Fruit fly (Drosophila melanogaster) whole organism, embryonic: ENCODE results near the gene CG17233.

Experiments used
- Asciz ChIP-seq: fragments of 200-800 bp; sonication (Bioruptor generic); optimal IDR thresholded peaks from 2 replicates; lab custom pipeline; 2017; ENCODE audit warnings: missing biosample characterization, mild to moderate bottlenecking, missing genetic modification characterization, missing genetic modification reagents
- CG11723 ChIP-seq: fragments of 200-800 bp; sonication (Bioruptor generic); optimal IDR thresholded peaks from 2 replicates; lab custom pipeline; 2017; ENCODE audit warnings: missing biosample characterization, mild to moderate bottlenecking, missing genetic modification characterization
- CG6654 ChIP-seq: fragments of 200-800 bp; sonication (Bioruptor generic); optimal IDR thresholded peaks from 2 replicates; lab custom pipeline; 2017; ENCODE audit warnings: missing biosample characterization, mild to moderate bottlenecking, missing genetic modification characterization
- CG8290 ChIP-seq, 3 experiments: fragments of 200-800 bp; sonication (Bioruptor generic); optimal IDR thresholded peaks; 2 replicates each; lab custom pipeline; 2016 to 2019; ENCODE audit warnings: missing biosample characterization in 3 of 3, missing genetic modification characterization in 3 of 3, mild to moderate bottlenecking in 2 of 3, moderate library complexity in 1 of 3
- Hmx ChIP-seq: fragments of 200-800 bp; sonication (Bioruptor generic); optimal IDR thresholded peaks from 2 replicates; lab custom pipeline; 2016; ENCODE audit warnings: missing biosample characterization, missing genetic modification characterization
- MBD-R2 ChIP-seq: fragments of 200-800 bp; sonication (Bioruptor generic); IDR thresholded peaks from 2 replicates; pipeline ENCODE4 v1.3.6; 2022; ENCODE audit warnings: missing biosample characterization, missing genetic modification characterization
- Poxn ChIP-seq: fragments of 200-800 bp; sonication (Bioruptor generic); IDR thresholded peaks from 2 replicates; pipeline ENCODE4 v1.3.6; 2022; ENCODE audit warnings: missing biosample characterization, missing genetic modification characterization
- emc ChIP-seq: fragments of 200-800 bp; sonication (Bioruptor generic); optimal IDR thresholded peaks from 2 replicates; lab custom pipeline; 2016; ENCODE audit warnings: missing biosample characterization, missing genetic modification characterization
- stc ChIP-seq: fragments of 200-800 bp; sonication (Bioruptor generic); IDR thresholded peaks from 2 replicates; pipeline ENCODE4 v1.3.6; 2022; ENCODE audit warnings: missing biosample characterization, missing genetic modification characterization

dm6 chr3L:20240753-20241152 is 950 bp downstream of the CG17233 start, which contains the start of gene Clc:
- TF ChIP-seq stc (no peak), Poxn (GFP tag; lab: Robert Waterston, UW) (no peak), CG6654 (GFP tag; lab: Kevin White, UChicago) (no peak), Asciz (GFP tag; lab: Kevin White, UChicago) (no peak), emc (GFP tag; lab: Kevin White, UChicago) (no peak), CG8290 (GFP tag; optimal IDR thresholded peaks at IDR 0.05; lab: Kevin White, UChicago) (no peak), CG8290 (tag; optimal IDR thresholded peaks at IDR 0.05; lab: Kevin White, UChicago) (no peak), MBD-R2 (no peak), Hmx (GFP tag; lab: Kevin White, UChicago) (no peak), CG11723 (GFP tag; lab: Kevin White, UChicago) (no peak)
